Worm (Caenorhabditis elegans): ENCODE results near the gene B0280.7.

DNA sequence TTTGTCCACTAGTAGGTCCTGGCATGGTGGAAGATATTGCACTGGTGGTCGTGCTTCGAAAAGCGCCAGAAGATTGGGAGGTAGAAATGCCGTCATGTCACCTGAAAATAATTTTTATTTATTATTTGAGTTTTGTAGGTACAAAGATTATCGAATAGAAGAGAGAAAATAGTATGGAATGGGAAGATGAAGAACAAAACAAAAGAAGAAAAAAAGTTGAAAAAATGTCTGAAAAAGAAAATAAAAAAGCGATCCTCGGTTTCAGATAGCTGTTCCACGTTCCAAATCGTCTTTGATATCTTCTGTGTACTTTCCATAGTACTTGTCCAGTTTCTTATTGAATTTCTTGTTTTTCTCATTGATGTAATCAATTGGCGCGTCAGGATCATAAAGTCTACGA is 49.4 kb upstream of the B0280.7 start, which contains the start of gene rnp-7:
- TF ChIP-seq mep-1 (tag; optimal IDR thresholded peaks at IDR 0.05) (no peak), unc-62 (GFP tag; optimal IDR thresholded peaks at IDR 0.05) (no peak), sup-37 (GFP tag; optimal IDR thresholded peaks at IDR 0.05) (no peak), dpl-1 (GFP tag; optimal IDR thresholded peaks at IDR 0.05) (no peak), pqm-1 (tag; optimal IDR thresholded peaks at IDR 0.05) (no peak), nhr-28 (tag; optimal IDR thresholded peaks at IDR 0.05) (no peak), elt-3 (tag; optimal IDR thresholded peaks at IDR 0.05) (no peak), nhr-77 (tag; optimal IDR thresholded peaks at IDR 0.05) (no peak), ces-1 (GFP tag; optimal IDR thresholded peaks at IDR 0.05) (no peak)
